Worm (Caenorhabditis elegans) whole organism, young adult: ENCODE results near the gene T08G3.11.

Source experiments
- B0035.1 ChIP-seq: sonication (generic microtip); optimal IDR thresholded peaks from 2 replicates; lab custom pipeline; 2016; ENCODE audit warnings: missing genetic modification characterization, mild to moderate bottlenecking, missing compliant biosample characterization, missing genotype, missing genetic modification reagents
- B0336.3 ChIP-seq: fragments of 200-800 bp; sonication (Bioruptor generic); IDR thresholded peaks from 2 replicates; pipeline ENCODE4 v1.3.6; 2022; ENCODE audit warnings: missing genetic modification characterization, missing compliant biosample characterization
- F10E7.11 ChIP-seq: sonication (generic microtip); optimal IDR thresholded peaks from 2 replicates; lab custom pipeline; 2017; ENCODE audit warnings: mild to moderate bottlenecking, missing genetic modification characterization, moderate library complexity, missing compliant biosample characterization
- F22D6.2 ChIP-seq: sonication (generic microtip); optimal IDR thresholded peaks from 2 replicates; lab custom pipeline; 2016; ENCODE audit warnings: mild to moderate bottlenecking, missing genetic modification characterization, missing compliant biosample characterization
- F33H1.4 ChIP-seq: fragments of 200-800 bp; sonication (Bioruptor generic); IDR thresholded peaks from 2 replicates; pipeline ENCODE4 v1.3.6; 2022; ENCODE audit warnings: missing genetic modification reagents, missing genetic modification characterization, missing compliant biosample characterization
- F37B4.10 ChIP-seq: fragments of 200-800 bp; sonication (Bioruptor generic); IDR thresholded peaks from 2 replicates; pipeline ENCODE4 v1.3.6; 2022; ENCODE audit warnings: missing genetic modification characterization, missing compliant biosample characterization
- F55B11.4 ChIP-seq: sonication (generic microtip); optimal IDR thresholded peaks from 2 replicates; lab custom pipeline; 2016; ENCODE audit warnings: missing compliant biosample characterization, missing genetic modification characterization, borderline replicate concordance; ENCODE audit not compliant: insufficient read depth
- K11D2.4 ChIP-seq: fragments of 200-800 bp; sonication (Bioruptor generic); IDR thresholded peaks from 2 replicates; pipeline ENCODE4 v1.3.6; 2022; ENCODE audit warnings: missing genetic modification reagents, missing genetic modification characterization, missing compliant biosample characterization
- T26A5.8 ChIP-seq: sonication (generic microtip); optimal IDR thresholded peaks from 2 replicates; lab custom pipeline; 2016; ENCODE audit warnings: missing genetic modification characterization, missing compliant biosample characterization
- Y56A3A.18 ChIP-seq: fragments of 200-800 bp; sonication (Bioruptor generic); IDR thresholded peaks from 2 replicates; pipeline ENCODE4 v1.3.6; 2022; ENCODE audit warnings: missing genetic modification reagents, missing genetic modification characterization, missing compliant biosample characterization
- akir-1 ChIP-seq: fragments of 200-800 bp; sonication (Bioruptor generic); optimal IDR thresholded peaks from 2 replicates; lab custom pipeline; 2018; ENCODE audit warnings: mild to moderate bottlenecking, missing genetic modification characterization, moderate library complexity, missing compliant biosample characterization
- aptf-2 ChIP-seq: fragments of 200-800 bp; sonication (Bioruptor generic); conservative IDR thresholded peaks from 2 replicates; pipeline ENCODE4 v1.3.6; 2022; ENCODE audit warnings: missing genetic modification reagents, missing genetic modification characterization, missing compliant biosample characterization
- athp-1 ChIP-seq: sonication (generic microtip); optimal IDR thresholded peaks from 2 replicates; lab custom pipeline; 2017; ENCODE audit warnings: mild to moderate bottlenecking, missing genetic modification characterization, missing compliant biosample characterization
- bed-2 ChIP-seq: fragments of 200-800 bp; sonication (Bioruptor generic); IDR thresholded peaks from 2 replicates; pipeline ENCODE4 v1.3.6; 2022; ENCODE audit warnings: missing genetic modification reagents, missing genetic modification characterization, missing compliant biosample characterization
- cebp-2 ChIP-seq: fragments of 200-800 bp; sonication (Bioruptor generic); IDR thresholded peaks from 2 replicates; pipeline ENCODE4 v1.3.6; 2022; ENCODE audit warnings: missing genetic modification characterization, missing compliant biosample characterization
- ceh-40 ChIP-seq: fragments of 200-800 bp; sonication (Bioruptor generic); IDR thresholded peaks from 2 replicates; pipeline ENCODE4 v1.3.6; 2022; ENCODE audit warnings: missing genetic modification characterization, missing compliant biosample characterization
- ceh-58 ChIP-seq: fragments of 200-800 bp; sonication (Bioruptor generic); IDR thresholded peaks from 2 replicates; pipeline ENCODE4 v1.3.6; 2022; ENCODE audit warnings: missing genetic modification characterization, missing compliant biosample characterization
- ceh-79 ChIP-seq: sonication (generic microtip); optimal IDR thresholded peaks from 2 replicates; lab custom pipeline; 2017; ENCODE audit warnings: mild to moderate bottlenecking, missing genetic modification characterization, missing compliant biosample characterization
- efl-1 ChIP-seq: fragments of 150-350 bp; optimal IDR thresholded peaks from 2 replicates; lab custom pipeline; 2014; ENCODE audit warnings: missing biosample characterization, missing genetic modification reagents, missing genetic modification characterization
- ekl-4 ChIP-seq: fragments of 200-800 bp; sonication (Bioruptor generic); IDR thresholded peaks from 2 replicates; pipeline ENCODE4 v1.3.6; 2022; ENCODE audit warnings: missing genetic modification reagents, missing genetic modification characterization, missing compliant biosample characterization
- gei-17 ChIP-seq: fragments of 200-800 bp; sonication (Bioruptor generic); optimal IDR thresholded peaks from 2 replicates; lab custom pipeline; 2018; ENCODE audit warnings: mild to moderate bottlenecking, missing genetic modification characterization, missing compliant biosample characterization
- hmg-1.2 ChIP-seq: fragments of 200-800 bp; sonication (Bioruptor generic); IDR thresholded peaks from 2 replicates; pipeline ENCODE4 v1.3.6; 2022; ENCODE audit warnings: missing genetic modification reagents, missing genetic modification characterization, missing compliant biosample characterization
- hsf-1 ChIP-seq: fragments of 200-800 bp; sonication (Bioruptor generic); IDR thresholded peaks from 2 replicates; pipeline ENCODE4 v1.3.6; 2022; ENCODE audit warnings: missing genetic modification reagents, missing genetic modification characterization, missing compliant biosample characterization
- lag-1 ChIP-seq: fragments of 200-800 bp; sonication (Bioruptor generic); IDR thresholded peaks from 2 replicates; pipeline ENCODE4 v1.3.6; 2022; ENCODE audit warnings: missing genetic modification reagents, missing genetic modification characterization, missing compliant biosample characterization
- let-607 ChIP-seq, 2 experiments: fragments of 200-800 bp in 1 of 2; sonication (Bioruptor generic) in 1 of 2; sonication (generic microtip) in 1 of 2; optimal IDR thresholded peaks; 2 replicates each; lab custom pipeline; 2016 to 2018; ENCODE audit warnings: mild to moderate bottlenecking in 2 of 2, missing compliant biosample characterization in 2 of 2, missing genetic modification characterization in 2 of 2, moderate library complexity in 2 of 2, missing genotype in 1 of 2
- madf-3 ChIP-seq: fragments of 200-800 bp; sonication (Bioruptor generic); IDR thresholded peaks from 2 replicates; pipeline ENCODE4 v1.3.6; 2022; ENCODE audit warnings: missing genetic modification reagents, missing genetic modification characterization, missing compliant biosample characterization
- madf-8 ChIP-seq: fragments of 200-800 bp; sonication (Bioruptor generic); conservative IDR thresholded peaks from 2 replicates; pipeline ENCODE4 v1.3.6; 2022; ENCODE audit warnings: missing genetic modification reagents, missing genetic modification characterization, missing compliant biosample characterization
- nfya-1 ChIP-seq: sonication (generic microtip); optimal IDR thresholded peaks from 2 replicates; lab custom pipeline; 2017; ENCODE audit warnings: antibody characterized with exemption, missing compliant biosample characterization, missing genetic modification characterization, borderline replicate concordance; ENCODE audit not compliant: insufficient read depth
- nfya-2 ChIP-seq: fragments of 200-800 bp; sonication (Bioruptor generic); IDR thresholded peaks from 2 replicates; pipeline ENCODE4 v1.3.6; 2022; ENCODE audit warnings: missing genetic modification reagents, missing genetic modification characterization, missing compliant biosample characterization
- nfyb-1 ChIP-seq: fragments of 200-800 bp; sonication (Bioruptor generic); IDR thresholded peaks from 2 replicates; pipeline ENCODE4 v1.3.6; 2022; ENCODE audit warnings: missing genetic modification reagents, missing genetic modification characterization, missing compliant biosample characterization
- nhr-179 ChIP-seq: sonication (generic microtip); optimal IDR thresholded peaks from 2 replicates; lab custom pipeline; 2016; ENCODE audit warnings: mild to moderate bottlenecking, missing genetic modification characterization, missing compliant biosample characterization
- nhr-80 ChIP-seq: sonication (generic microtip); optimal IDR thresholded peaks from 2 replicates; lab custom pipeline; 2016; ENCODE audit warnings: missing genetic modification characterization, missing compliant biosample characterization
- nhr-90 ChIP-seq: sonication (generic microtip); optimal IDR thresholded peaks from 2 replicates; lab custom pipeline; 2016; ENCODE audit warnings: missing genotype, mild to moderate bottlenecking, missing genetic modification characterization, missing compliant biosample characterization
- rec-8 ChIP-seq, 2 experiments: sonication (generic microtip); optimal IDR thresholded peaks; 2 replicates each; lab custom pipeline; 2016; ENCODE audit warnings: mild to moderate bottlenecking in 2 of 2, missing genetic modification characterization in 2 of 2, missing genetic modification reagents in 2 of 2, missing genotype in 2 of 2, missing biosample characterization in 1 of 2, missing compliant biosample characterization in 1 of 2, moderate library complexity in 1 of 2
- rpc-1 ChIP-seq, 2 experiments: fragments of 150-350 bp in 1 of 2; sonication (generic microtip) in 1 of 2; optimal IDR thresholded peaks; 2 replicates each; lab custom pipeline; 2014 to 2018; ENCODE audit warnings: missing biosample characterization in 1 of 2, missing genetic modification characterization in 1 of 2, missing genetic modification reagents in 1 of 2, missing genotype in 1 of 2
- snpc-1.1 ChIP-seq: sonication (generic microtip); optimal IDR thresholded peaks from 2 replicates; lab custom pipeline; 2017; ENCODE audit warnings: missing genetic modification characterization, mild to moderate bottlenecking, missing compliant biosample characterization, antibody characterized with exemption, moderate library complexity, missing genotype, missing genetic modification reagents; ENCODE audit not compliant: insufficient read depth
- snpc-3.4 ChIP-seq: sonication (generic microtip); optimal IDR thresholded peaks from 2 replicates; lab custom pipeline; 2017; ENCODE audit warnings: missing genetic modification characterization, mild to moderate bottlenecking, missing compliant biosample characterization, antibody characterized with exemption, moderate library complexity, missing genotype, missing genetic modification reagents
- snpc-4 ChIP-seq, 5 experiments: fragments of 150-350 bp in 1 of 5; sonication (generic microtip) in 4 of 5; optimal IDR thresholded peaks; 2 replicates each; lab custom pipeline; 2014 to 2018; ENCODE audit warnings: missing genetic modification characterization in 5 of 5, missing biosample characterization in 3 of 5, antibody characterized with exemption in 2 of 5, mild to moderate bottlenecking in 2 of 5, missing compliant biosample characterization in 2 of 5, missing genotype in 2 of 5, moderate library complexity in 2 of 5, missing genetic modification reagents in 1 of 5
- sptf-2 ChIP-seq: fragments of 200-800 bp; sonication (Bioruptor generic); optimal IDR thresholded peaks from 2 replicates; lab custom pipeline; 2018; ENCODE audit warnings: mild to moderate bottlenecking, missing genetic modification characterization, missing compliant biosample characterization
- unc-130 ChIP-seq: sonication (generic microtip); optimal IDR thresholded peaks from 2 replicates; lab custom pipeline; 2016; ENCODE audit warnings: missing genetic modification reagents, missing genetic modification characterization, missing compliant biosample characterization
- unc-62 ChIP-seq: fragments of 150-350 bp; optimal IDR thresholded peaks from 2 replicates; lab custom pipeline; 2014; ENCODE audit warnings: missing biosample characterization, missing genetic modification reagents, missing genetic modification characterization
- zfh-2 ChIP-seq: fragments of 200-800 bp; sonication (Bioruptor generic); conservative IDR thresholded peaks from 2 replicates; pipeline ENCODE4 v1.3.6; 2022; ENCODE audit warnings: missing genetic modification reagents, missing genetic modification characterization, missing compliant biosample characterization
- zim-3 ChIP-seq: sonication (generic microtip); optimal IDR thresholded peaks from 2 replicates; lab custom pipeline; 2017; ENCODE audit warnings: mild to moderate bottlenecking, missing genetic modification characterization, moderate library complexity, missing compliant biosample characterization
- ztf-18 ChIP-seq: sonication (generic microtip); optimal IDR thresholded peaks from 2 replicates; lab custom pipeline; 2016; ENCODE audit warnings: missing genotype, mild to moderate bottlenecking, missing genetic modification characterization, missing compliant biosample characterization
- ztf-22 ChIP-seq: fragments of 200-800 bp; sonication (Bioruptor generic); optimal IDR thresholded peaks from 2 replicates; lab custom pipeline; 2018; ENCODE audit warnings: mild to moderate bottlenecking, missing genetic modification characterization, moderate library complexity, missing compliant biosample characterization

The T08G3.11 gene

ce11 chrV:16479275-16479674 lies at the start of gene T08G3.11:
Gene T08G3.11 (minus strand): TSS chrV:16479375.
- TF ChIP-seq nfya-2 (no peak), ceh-79 (tag; lab: Kevin White, UChicago) (no peak), gei-17 (GFP tag; lab: Kevin White, UChicago) (no peak), F33H1.4 (no peak), akir-1 (no peak), F55B11.4 (tag; lab: Kevin White, UChicago) (no peak), madf-3 (no peak), ceh-58 (GFP tag; lab: Robert Waterston, UW) (no peak), B0035.1 (no peak), athp-1 (tag; lab: Kevin White, UChicago) (no peak), hsf-1 (GFP tag; lab: Robert Waterston, UW) (no peak), Y56A3A.18 (GFP tag; lab: Robert Waterston, UW) (no peak), aptf-2 (GFP tag; lab: Robert Waterston, UW) (no peak), B0336.3 (GFP tag; lab: Robert Waterston, UW) (no peak), ztf-22 (no peak), bed-2 (GFP tag; lab: Robert Waterston, UW) (no peak), ztf-18 (tag; lab: Kevin White, UChicago) (no peak)

- no peak for TF ChIP-seq zfh-2
- no peak for TF ChIP-seq F37B4.10
- no peak for TF ChIP-seq gei-17 (GFP tag; lab: Kevin White, UChicago)
These were observed 48.6 kb upstream of the T08G3.11 start, which contains the start of gene F36D3.16 for ce11 chrV:16527796-16528195. Gene F36D3.16 (plus strand): TSS chrV:16528096.

ce11 chrV:16526858-16527257 lies 47.7 kb upstream of the T08G3.11 start, which contains the start of gene F36D3.8:
Gene F36D3.8 (plus strand): TSS chrV:16527158.
- no peak for TF ChIP-seq hmg-1.2 (GFP tag; lab: Robert Waterston, UW)
- TF ChIP-seq snpc-4 (GFP tag; optimal IDR thresholded peaks at IDR 0.05; lab: Kevin White, UChicago): no peak
- TF ChIP-seq snpc-4 (tag; optimal IDR thresholded peaks at IDR 0.05; lab: Kevin White, UChicago): no peak
- TF ChIP-seq Y56A3A.18 (GFP tag; lab: Robert Waterston, UW): no peak
- no peak for TF ChIP-seq nhr-80 (tag; lab: Kevin White, UChicago)
- TF ChIP-seq F10E7.11 (tag; lab: Kevin White, UChicago): no peak
- TF ChIP-seq cebp-2 (GFP tag; lab: Robert Waterston, UW): no peak
- no peak for TF ChIP-seq nfya-1
- TF ChIP-seq nhr-179 (tag; lab: Kevin White, UChicago): no peak
- no peak for TF ChIP-seq madf-8 (GFP tag; lab: Robert Waterston, UW)
- no peak for TF ChIP-seq rec-8 (tag; optimal IDR thresholded peaks at IDR 0.05; lab: Kevin White, UChicago)
- TF ChIP-seq unc-130 (GFP tag; lab: Kevin White, UChicago): no peak
- no peak for TF ChIP-seq lag-1 (GFP tag; lab: Robert Waterston, UW)
- no peak for TF ChIP-seq nhr-90 (tag; lab: Kevin White, UChicago)
- no peak for TF ChIP-seq zim-3
- no peak for TF ChIP-seq let-607 (tag; optimal IDR thresholded peaks at IDR 0.05; lab: Kevin White, UChicago)
- no peak for TF ChIP-seq F22D6.2 (tag; lab: Kevin White, UChicago)
- no peak for TF ChIP-seq B0336.3 (GFP tag; lab: Robert Waterston, UW)

ce11 chrV:16522242-16522641 lies 43.1 kb upstream of the T08G3.11 start, which contains the start of gene srw-34:
Gene srw-34 (minus strand): TSS chrV:16522342.
- TF ChIP-seq rpc-1 (optimal IDR thresholded peaks at IDR 0.05; lab: Kevin White, UChicago): no peak
- TF ChIP-seq rpc-1 (tag; optimal IDR thresholded peaks at IDR 0.05; lab: Kevin White, UChicago): no peak
- no peak for TF ChIP-seq nfyb-1 (GFP tag; lab: Robert Waterston, UW)
- TF ChIP-seq unc-62 (GFP tag; lab: Kevin White, UChicago): no peak
- no peak for TF ChIP-seq efl-1 (GFP tag; lab: Kevin White, UChicago)
- TF ChIP-seq T26A5.8 (tag; lab: Kevin White, UChicago): no peak
- TF ChIP-seq ekl-4 (GFP tag; lab: Robert Waterston, UW): no peak
- no peak for TF ChIP-seq snpc-1.1 (tag; lab: Kevin White, UChicago)
- TF ChIP-seq snpc-3.4: no peak
- TF ChIP-seq K11D2.4 (GFP tag; lab: Robert Waterston, UW): no peak
- TF ChIP-seq sptf-2: no peak
- TF ChIP-seq ceh-40 (GFP tag; lab: Robert Waterston, UW): no peak
